Fruit fly (Drosophila melanogaster) whole organism, embryonic: ENCODE results near the gene RpS30.

ENCODE experiments used
- Ada2b ChIP-seq: fragments of 200-800 bp; sonication (Bioruptor generic); IDR thresholded peaks from 2 replicates; pipeline ENCODE4 v1.3.6; 2022; ENCODE audit warnings: missing biosample characterization, missing genetic modification characterization
- Atf6 ChIP-seq: fragments of 200-800 bp; sonication (Bioruptor generic); IDR thresholded peaks from 2 replicates; pipeline ENCODE4 v1.3.6; 2022; ENCODE audit warnings: missing biosample characterization, missing genetic modification characterization
- BtbVII ChIP-seq: fragments of 200-800 bp; sonication (Bioruptor generic); optimal IDR thresholded peaks from 3 replicates; lab custom pipeline; 2017; ENCODE audit warnings: missing biosample characterization, mild to moderate bottlenecking, missing genetic modification characterization
- CG10431 ChIP-seq: fragments of 200-800 bp; sonication (Bioruptor generic); optimal IDR thresholded peaks from 3 replicates; lab custom pipeline; 2018; ENCODE audit warnings: missing biosample characterization, mild to moderate bottlenecking, missing genetic modification characterization
- CG11085 ChIP-seq: fragments of 200-800 bp; sonication (Bioruptor generic); IDR thresholded peaks from 2 replicates; pipeline ENCODE4 v1.3.6; 2022; ENCODE audit warnings: missing biosample characterization, missing genetic modification characterization
- CG11723 ChIP-seq: fragments of 200-800 bp; sonication (Bioruptor generic); optimal IDR thresholded peaks from 2 replicates; lab custom pipeline; 2017; ENCODE audit warnings: missing biosample characterization, mild to moderate bottlenecking, missing genetic modification characterization
- CG17328 ChIP-seq: fragments of 200-800 bp; sonication (Bioruptor generic); IDR thresholded peaks from 2 replicates; pipeline ENCODE4 v1.3.6; 2022; ENCODE audit warnings: missing biosample characterization, missing genetic modification characterization
- CG18011 ChIP-seq: fragments of 200-800 bp; sonication (Bioruptor generic); optimal IDR thresholded peaks from 2 replicates; lab custom pipeline; 2017; ENCODE audit warnings: missing biosample characterization, missing genetic modification characterization, mild to moderate bottlenecking, moderate library complexity, missing genotype
- CG2116 ChIP-seq: fragments of 200-800 bp; sonication (Bioruptor generic); optimal IDR thresholded peaks from 3 replicates; lab custom pipeline; 2018; ENCODE audit warnings: missing biosample characterization, mild to moderate bottlenecking, missing genetic modification characterization
- CG3163 ChIP-seq: fragments of 200-800 bp; sonication (Bioruptor generic); optimal IDR thresholded peaks from 3 replicates; lab custom pipeline; 2016; ENCODE audit warnings: missing biosample characterization, missing genetic modification characterization
- CG34376 ChIP-seq: fragments of 200-800 bp; sonication (Bioruptor generic); optimal IDR thresholded peaks from 2 replicates; lab custom pipeline; 2018; ENCODE audit warnings: missing biosample characterization, mild to moderate bottlenecking, missing genetic modification characterization
- CG4617 ChIP-seq: fragments of 200-800 bp; sonication (Bioruptor generic); optimal IDR thresholded peaks from 3 replicates; lab custom pipeline; 2016; ENCODE audit warnings: missing biosample characterization, missing genetic modification characterization, borderline replicate concordance
- CG6175 ChIP-seq: fragments of 200-800 bp; sonication (Bioruptor generic); IDR thresholded peaks from 3 replicates; pipeline ENCODE4 v1.3.6; 2022; ENCODE audit warnings: missing biosample characterization, missing genetic modification characterization
- CG6254 ChIP-seq: fragments of 200-800 bp; sonication (Bioruptor generic); optimal IDR thresholded peaks from 3 replicates; lab custom pipeline; 2017; ENCODE audit warnings: mild to moderate bottlenecking, missing biosample characterization, missing genetic modification reagents, missing genetic modification characterization
- CG6272 ChIP-seq: fragments of 200-800 bp; sonication (Bioruptor generic); IDR thresholded peaks from 2 replicates; pipeline ENCODE4 v1.3.6; 2022; ENCODE audit warnings: missing biosample characterization, missing genetic modification characterization
- CG6765 ChIP-seq: fragments of 200-800 bp; sonication (Bioruptor generic); optimal IDR thresholded peaks from 3 replicates; lab custom pipeline; 2017; ENCODE audit warnings: missing biosample characterization, mild to moderate bottlenecking, missing genetic modification characterization
- CG6854 ChIP-seq: fragments of 200-800 bp; sonication (Bioruptor generic); optimal IDR thresholded peaks from 3 replicates; lab custom pipeline; 2017; ENCODE audit warnings: missing biosample characterization, mild to moderate bottlenecking, missing genetic modification characterization
- CG7556 ChIP-seq: fragments of 200-800 bp; sonication (Bioruptor generic); optimal IDR thresholded peaks from 2 replicates; lab custom pipeline; 2017; ENCODE audit warnings: missing biosample characterization, mild to moderate bottlenecking, missing genetic modification characterization
- CG8388 ChIP-seq: fragments of 200-800 bp; sonication (Bioruptor generic); optimal IDR thresholded peaks from 2 replicates; lab custom pipeline; 2019; ENCODE audit warnings: missing biosample characterization, mild to moderate bottlenecking, missing genetic modification characterization, moderate library complexity
- CTCF ChIP-seq: fragments of 200-800 bp; sonication (Bioruptor generic); optimal IDR thresholded peaks from 2 replicates; lab custom pipeline; 2017; ENCODE audit warnings: missing biosample characterization, mild to moderate bottlenecking, missing genetic modification characterization, moderate library complexity
- CkIIα-i1 ChIP-seq: fragments of 200-800 bp; sonication (Bioruptor generic); IDR thresholded peaks from 2 replicates; pipeline ENCODE4 v1.3.6; 2022; ENCODE audit warnings: missing biosample characterization, missing genetic modification characterization
- Deaf1 ChIP-seq: fragments of 200-800 bp; optimal IDR thresholded peaks from 3 replicates; lab custom pipeline; 2019; ENCODE audit warnings: missing biosample characterization, mild to moderate bottlenecking, missing genetic modification characterization, moderate library complexity
- Dek ChIP-seq: fragments of 200-800 bp; sonication (Bioruptor generic); optimal IDR thresholded peaks from 3 replicates; lab custom pipeline; 2019; ENCODE audit warnings: missing biosample characterization, mild to moderate bottlenecking, missing genetic modification characterization, moderate library complexity
- Ets97D ChIP-seq: fragments of 200-800 bp; sonication (Bioruptor generic); optimal IDR thresholded peaks from 3 replicates; lab custom pipeline; 2016; ENCODE audit warnings: missing biosample characterization, missing genetic modification characterization
- GATAe ChIP-seq: fragments of 200-800 bp; sonication (Bioruptor generic); conservative IDR thresholded peaks from 2 replicates; pipeline ENCODE4 v1.3.6; 2022; ENCODE audit warnings: missing biosample characterization, missing genetic modification characterization
- Gug ChIP-seq: fragments of 200-800 bp; sonication (Bioruptor generic); IDR thresholded peaks from 4 replicates; pipeline ENCODE4 v1.3.6; 2022; ENCODE audit warnings: missing biosample characterization, missing genetic modification characterization
- H15 ChIP-seq: fragments of 200-800 bp; sonication (Bioruptor generic); IDR thresholded peaks from 3 replicates; pipeline ENCODE4 v1.3.6; 2022; ENCODE audit warnings: missing biosample characterization, missing genetic modification characterization
- Hmx ChIP-seq: fragments of 200-800 bp; sonication (Bioruptor generic); optimal IDR thresholded peaks from 2 replicates; lab custom pipeline; 2016; ENCODE audit warnings: missing biosample characterization, missing genetic modification characterization
- Kr ChIP-seq: fragments of 200-800 bp; sonication (Bioruptor generic); optimal IDR thresholded peaks from 2 replicates; lab custom pipeline; 2017; ENCODE audit warnings: missing biosample characterization, mild to moderate bottlenecking, missing genetic modification characterization
- MTF-1 ChIP-seq: fragments of 200-800 bp; sonication (Bioruptor generic); optimal IDR thresholded peaks from 2 replicates; lab custom pipeline; 2018; ENCODE audit warnings: missing biosample characterization, mild to moderate bottlenecking, missing genetic modification characterization, borderline replicate concordance
- Neu2 ChIP-seq: fragments of 200-800 bp; sonication (Bioruptor generic); optimal IDR thresholded peaks from 3 replicates; lab custom pipeline; 2016; ENCODE audit warnings: missing biosample characterization, missing genetic modification characterization, borderline replicate concordance
- Pdp1 ChIP-seq, 2 experiments: fragments of 200-800 bp; sonication (Bioruptor generic); optimal IDR thresholded peaks; 3 replicates each; lab custom pipeline; 2016; ENCODE audit warnings: missing biosample characterization in 2 of 2, missing genetic modification characterization in 2 of 2, mild to moderate bottlenecking in 1 of 2, moderate library complexity in 1 of 2
- Sox102F ChIP-seq: fragments of 200-800 bp; sonication (Bioruptor generic); optimal IDR thresholded peaks from 2 replicates; lab custom pipeline; 2018; ENCODE audit warnings: missing biosample characterization, mild to moderate bottlenecking, missing genetic modification characterization, moderate library complexity
- Stat92E ChIP-seq, 3 experiments: fragments of >200 bp in 2 of 3; fragments of 200-800 bp in 1 of 3; sonication (Bioruptor generic) in 1 of 3; optimal IDR thresholded peaks; 2 replicates each; lab custom pipeline; 2017 to 2019; ENCODE audit warnings: missing biosample characterization in 3 of 3, missing genetic modification characterization in 3 of 3, mild to moderate bottlenecking in 1 of 3, moderate library complexity in 1 of 3
- Tbp ChIP-seq: fragments of >200 bp; optimal IDR thresholded peaks from 2 replicates; lab custom pipeline; 2018; ENCODE audit warnings: missing biosample characterization, missing genetic modification characterization
- Vsx1 ChIP-seq: fragments of 200-800 bp; sonication (Bioruptor generic); optimal IDR thresholded peaks from 2 replicates; lab custom pipeline; 2017; ENCODE audit warnings: missing biosample characterization, mild to moderate bottlenecking, missing genetic modification characterization, missing genetic modification reagents
- Xbp1 ChIP-seq: fragments of 200-800 bp; sonication (Bioruptor generic); optimal IDR thresholded peaks from 3 replicates; lab custom pipeline; 2016; ENCODE audit warnings: missing biosample characterization, mild to moderate bottlenecking, missing genetic modification characterization
- ac ChIP-seq: fragments of 200-800 bp; sonication (Bioruptor generic); optimal IDR thresholded peaks from 3 replicates; lab custom pipeline; 2017; ENCODE audit warnings: missing biosample characterization, mild to moderate bottlenecking, missing genetic modification characterization
- al ChIP-seq: fragments of 200-800 bp; sonication (Bioruptor generic); IDR thresholded peaks from 2 replicates; pipeline ENCODE4 v1.3.6; 2022; ENCODE audit warnings: missing biosample characterization, missing genetic modification characterization
- dimm ChIP-seq: fragments of 200-800 bp; sonication (Bioruptor generic); IDR thresholded peaks from 2 replicates; pipeline ENCODE4 v1.3.6; 2022; ENCODE audit warnings: missing biosample characterization, missing genetic modification characterization
- dm ChIP-seq: fragments of 200-800 bp; sonication (Bioruptor generic); optimal IDR thresholded peaks from 3 replicates; lab custom pipeline; 2016; ENCODE audit warnings: missing biosample characterization, missing genetic modification characterization
- ems ChIP-seq: fragments of 200-800 bp; sonication (Bioruptor generic); optimal IDR thresholded peaks from 3 replicates; lab custom pipeline; 2016; ENCODE audit warnings: missing biosample characterization, missing genetic modification characterization
- gfzf ChIP-seq: fragments of 200-800 bp; sonication (Bioruptor generic); optimal IDR thresholded peaks from 2 replicates; lab custom pipeline; 2016; ENCODE audit warnings: missing biosample characterization, mild to moderate bottlenecking, missing genetic modification characterization, moderate library complexity
- ken ChIP-seq: fragments of 200-800 bp; sonication (Bioruptor generic); IDR thresholded peaks from 3 replicates; pipeline ENCODE4 v1.3.6; 2022; ENCODE audit warnings: missing biosample characterization, missing genetic modification characterization
- knrl ChIP-seq: fragments of 200-800 bp; sonication (Bioruptor generic); IDR thresholded peaks from 3 replicates; pipeline ENCODE4 v1.3.6; 2022; ENCODE audit warnings: missing biosample characterization, missing genetic modification characterization; ENCODE audit not compliant: partially characterized antibody
- nau ChIP-seq: fragments of 200-800 bp; sonication (Bioruptor generic); optimal IDR thresholded peaks from 3 replicates; lab custom pipeline; 2017; ENCODE audit warnings: missing biosample characterization, mild to moderate bottlenecking, missing genetic modification characterization, missing genetic modification reagents
- oc ChIP-seq: fragments of 200-800 bp; sonication (Bioruptor generic); optimal IDR thresholded peaks from 2 replicates; lab custom pipeline; 2018; ENCODE audit warnings: missing biosample characterization, mild to moderate bottlenecking, missing genetic modification characterization, moderate library complexity
- stwl ChIP-seq: fragments of 200-800 bp; sonication (Bioruptor generic); optimal IDR thresholded peaks from 3 replicates; lab custom pipeline; 2018; ENCODE audit warnings: missing biosample characterization, mild to moderate bottlenecking, missing genetic modification characterization, moderate library complexity
- vfl ChIP-seq: fragments of 200-800 bp; sonication (Bioruptor generic); optimal IDR thresholded peaks from 2 replicates; lab custom pipeline; 2016; ENCODE audit warnings: missing biosample characterization, missing genetic modification characterization
- wor ChIP-seq: fragments of 200-800 bp; sonication (Bioruptor generic); IDR thresholded peaks from 2 replicates; pipeline ENCODE4 v1.3.6; 2022; ENCODE audit warnings: missing biosample characterization, missing genetic modification characterization

Gene RpS30

DNA sequence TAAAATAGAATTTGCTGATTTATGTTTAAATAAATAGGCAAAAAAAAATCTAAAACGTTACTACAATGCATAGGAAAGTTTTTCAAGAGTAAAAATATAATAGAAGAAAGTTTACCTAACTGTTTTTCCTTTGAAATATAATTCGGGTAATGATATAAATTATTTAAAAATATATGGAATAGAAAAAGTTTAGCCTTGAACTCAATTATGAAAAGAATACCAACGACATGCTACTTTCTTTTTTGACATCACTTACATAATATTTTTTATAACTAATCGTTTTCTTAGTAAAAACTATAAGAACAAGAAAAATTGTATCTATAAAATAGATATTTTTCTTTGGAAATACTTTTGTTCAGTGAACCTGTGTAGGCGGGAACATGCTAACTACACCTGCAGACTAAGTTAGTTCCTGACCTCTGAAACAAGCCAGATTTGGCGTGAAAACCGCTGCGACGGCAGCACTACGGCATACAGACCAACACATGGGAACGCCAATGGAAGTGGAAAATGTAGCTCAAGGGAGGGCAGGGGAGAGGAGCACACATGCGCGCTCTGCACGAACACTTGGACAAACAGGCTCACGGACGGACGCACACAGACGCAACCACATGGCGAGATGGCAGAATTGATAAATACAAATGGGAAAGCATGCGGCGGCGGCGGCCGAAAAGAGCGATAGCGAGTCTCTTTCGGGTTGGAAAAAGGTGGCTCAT lies 20.7 kb upstream of the RpS30 start (continued):
- TF ChIP-seq Pdp1 (GFP tag; optimal IDR thresholded peaks at IDR 0.05; lab: Kevin White, UChicago), result peak in 1 of 2 experiments; percentile 30
- no peak for TF ChIP-seq knrl (GFP tag; lab: Robert Waterston, UW)
- no peak for TF ChIP-seq gfzf (GFP tag; lab: Kevin White, UChicago)
- peak; percentile 36 for TF ChIP-seq Dek
- TF ChIP-seq CTCF (GFP tag; lab: Kevin White, UChicago), result no peak
- TF ChIP-seq CG10431 (GFP tag; lab: Kevin White, UChicago), result no peak
- TF ChIP-seq Atf6, result peak; percentile 30; the same call in 1 of the 2 replicates
- TF ChIP-seq stwl, result no peak
- no peak for TF ChIP-seq CG4617
- TF ChIP-seq oc (tag; lab: Kevin White, UChicago), result no peak
- no peak for TF ChIP-seq Kr (GFP tag; lab: Kevin White, UChicago)
- no peak for TF ChIP-seq Tbp (GFP tag; lab: Kevin White, UChicago)
- TF ChIP-seq Neu2, result no peak
- no peak for TF ChIP-seq CG18011 (GFP tag; lab: Kevin White, UChicago)
- no peak for TF ChIP-seq nau (GFP tag; lab: Kevin White, UChicago)
- TF ChIP-seq CG2116 (GFP tag; lab: Kevin White, UChicago), result no peak
- TF ChIP-seq CkIIα-i1, result no peak
- TF ChIP-seq CG8388 (GFP tag; lab: Kevin White, UChicago), result no peak
- TF ChIP-seq Deaf1 (tag; lab: Kevin White, UChicago), result no peak
- no peak for TF ChIP-seq MTF-1 (GFP tag; lab: Kevin White, UChicago)
- no peak for TF ChIP-seq CG6765 (GFP tag; lab: Kevin White, UChicago)
- peak; percentile 71 for TF ChIP-seq CG7556 (GFP tag; lab: Kevin White, UChicago)
- TF ChIP-seq GATAe (GFP tag; lab: Robert Waterston, UW), result no peak
- no peak for TF ChIP-seq BtbVII (GFP tag; lab: Kevin White, UChicago)
- TF ChIP-seq H15, result no peak
- TF ChIP-seq Ada2b, result no peak
- no peak for TF ChIP-seq dimm
- peak; percentile 25; the same call in 1 of the 2 replicates for TF ChIP-seq CG6272 (GFP tag; lab: Robert Waterston, UW)
- no peak for TF ChIP-seq CG6854 (GFP tag; lab: Kevin White, UChicago)
- TF ChIP-seq Xbp1, result no peak
- no peak for TF ChIP-seq Vsx1 (GFP tag; lab: Kevin White, UChicago)
- TF ChIP-seq ken (GFP tag; lab: Robert Waterston, UW), result no peak
- 0 out of 3 replicates have a peak, but pooled peaks have one; percentile 41 for TF ChIP-seq CG6175 (GFP tag; lab: Robert Waterston, UW)
- no peak for TF ChIP-seq Ets97D (GFP tag; lab: Kevin White, UChicago)
- peak; percentile 8 for TF ChIP-seq Sox102F (GFP tag; lab: Kevin White, UChicago)
- TF ChIP-seq wor (GFP tag; lab: Robert Waterston, UW), result no peak
- no peak for TF ChIP-seq Stat92E (GFP tag; optimal IDR thresholded peaks at IDR 0.05; lab: Kevin White, UChicago)
- no peak for TF ChIP-seq CG34376 (GFP tag; lab: Kevin White, UChicago)
- no peak for TF ChIP-seq CG17328 (GFP tag; lab: Robert Waterston, UW)
- TF ChIP-seq ac (GFP tag; lab: Kevin White, UChicago), result no peak
- TF ChIP-seq vfl (GFP tag; lab: Kevin White, UChicago), result no peak
- TF ChIP-seq CG11085 (GFP tag; lab: Robert Waterston, UW), result no peak
- TF ChIP-seq Gug (GFP tag; lab: Robert Waterston, UW), result peak; percentile 14; the same call in 1 of the 4 replicates
- no peak for TF ChIP-seq CG3163 (GFP tag; lab: Kevin White, UChicago)
- TF ChIP-seq Hmx (GFP tag; lab: Kevin White, UChicago), result no peak
- peak; percentile 92 for TF ChIP-seq dm
- TF ChIP-seq CG6254 (GFP tag; lab: Kevin White, UChicago), result no peak
- no peak for TF ChIP-seq CG11723 (GFP tag; lab: Kevin White, UChicago)
- no peak for TF ChIP-seq ems (GFP tag; lab: Kevin White, UChicago)
- peak; percentile 41 for TF ChIP-seq al (GFP tag; lab: Robert Waterston, UW)
